Worm (Caenorhabditis elegans) whole organism, early embryonic: ENCODE results near the gene spp-21.

ENCODE experiments used
- aly-1 ChIP-seq: sonication (generic microtip); optimal IDR thresholded peaks from 2 replicates; lab custom pipeline; 2016; ENCODE audit warnings: missing genetic modification characterization, missing compliant biosample characterization
- ama-1 ChIP-seq: fragments of 150-350 bp; optimal IDR thresholded peaks from 2 replicates; lab custom pipeline; 2014
- flt-1 ChIP-seq: fragments of 200-800 bp; sonication (Bioruptor generic); IDR thresholded peaks from 2 replicates; pipeline ENCODE4 v1.3.6; 2022; ENCODE audit warnings: missing genetic modification characterization, missing compliant biosample characterization
- hmbx-1 ChIP-seq: sonication (generic microtip); optimal IDR thresholded peaks from 2 replicates; lab custom pipeline; 2016; ENCODE audit warnings: mild to moderate bottlenecking, missing genetic modification characterization, missing compliant biosample characterization
- hnd-1 ChIP-seq: sonication (generic microtip); optimal IDR thresholded peaks from 2 replicates; lab custom pipeline; 2016; ENCODE audit warnings: missing genetic modification characterization, missing compliant biosample characterization
- tbx-37 ChIP-seq: fragments of 200-800 bp; sonication (Bioruptor generic); conservative IDR thresholded peaks from 2 replicates; pipeline ENCODE4 v1.3.6; 2022; ENCODE audit warnings: missing genetic modification reagents, missing genetic modification characterization, missing compliant biosample characterization

DNA sequence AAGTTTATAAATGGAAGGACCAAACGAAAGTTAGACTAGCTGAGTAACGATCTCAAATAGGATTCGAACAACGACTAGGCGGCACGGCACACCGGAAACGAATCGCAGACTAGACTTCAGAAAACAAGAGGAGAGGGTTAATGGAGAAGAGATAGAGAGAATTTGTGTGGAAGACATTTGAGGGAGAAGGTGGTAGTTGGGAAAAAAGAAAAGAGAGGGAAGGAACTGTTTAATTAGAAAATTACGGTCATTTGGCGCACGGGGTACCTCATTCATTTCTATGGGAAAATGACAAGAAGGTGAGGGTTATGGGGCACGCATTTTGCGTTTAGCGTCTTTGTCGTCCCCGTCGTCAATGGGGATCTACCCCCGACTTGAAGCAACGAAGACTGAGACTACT is 35.7 kb upstream of the spp-21 start, which contains the start of gene F48C5.2:
- TF ChIP-seq aly-1 (tag; lab: Kevin White, UChicago) (no peak), ama-1 (lab: Kevin White, UChicago) (no peak), hnd-1 (no peak), tbx-37 (GFP tag; lab: Robert Waterston, UW) (no peak), flt-1 (GFP tag; lab: Robert Waterston, UW) (no peak), hmbx-1 (tag; lab: Kevin White, UChicago) (no peak)
